Worm (Caenorhabditis elegans): Measurements from ENCODE around the gene mccc-2.
"Not testable (repeated sequence)": the region's sequence is repeated elsewhere in the genome, so short reads cannot be mapped to it uniquely, and the experiment has no call there.

The mccc-2 gene

DNA sequence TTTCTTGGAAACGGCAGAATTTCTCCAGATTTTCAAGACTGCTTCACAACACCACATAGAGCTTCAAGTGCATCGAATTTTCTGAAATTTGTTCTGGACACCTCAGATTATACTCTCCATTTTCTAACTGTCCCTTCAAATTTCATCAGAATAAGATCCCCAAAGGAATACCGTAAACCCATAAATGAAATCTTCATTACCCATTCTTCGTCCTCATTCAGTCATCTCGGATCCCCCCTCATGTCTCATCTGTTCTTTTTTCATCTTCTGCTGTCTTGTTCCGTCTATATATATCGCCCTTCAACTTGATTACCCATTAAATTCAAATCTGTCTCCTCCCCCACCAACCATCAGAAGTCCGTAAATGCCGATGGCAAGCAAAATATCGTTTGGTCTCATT lies 24.9 kb upstream of the mccc-2 start:
- peak; percentile 97 for TF ChIP-seq aha-1 (tag)
- no peak for TF ChIP-seq egl-27 (tag; optimal IDR thresholded peaks at IDR 0.05)

DNA sequence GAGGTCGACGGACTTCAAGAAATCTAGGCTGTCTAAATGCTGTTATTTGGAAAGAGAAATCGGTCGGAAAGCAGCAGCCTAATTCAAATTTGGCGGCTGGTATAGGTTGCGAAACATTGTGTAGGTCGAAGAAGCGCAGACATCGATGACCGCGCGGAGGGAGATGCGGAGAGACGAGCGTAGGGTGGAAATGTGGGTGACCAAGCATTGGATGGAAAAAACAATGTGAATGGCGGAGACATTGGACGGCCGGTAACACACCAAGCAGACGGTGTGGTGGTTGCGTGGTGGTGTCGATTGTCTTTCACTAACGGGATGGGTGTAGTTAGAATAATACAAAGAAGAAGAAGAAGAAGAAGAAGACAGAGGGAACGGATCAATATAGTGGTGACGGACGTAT lies 23.3 kb upstream of the mccc-2 start:
- no peak for TF ChIP-seq daf-8 (GFP tag; IDR thresholded peaks at IDR 0.05)
- no peak for TF ChIP-seq nhr-77 (tag; optimal IDR thresholded peaks at IDR 0.05)
- TF ChIP-seq F44E2.7 (GFP tag; IDR thresholded peaks at IDR 0.05), result no peak
- TF ChIP-seq snpc-1.2 (GFP tag; IDR thresholded peaks at IDR 0.05), result no peak
- no peak for TF ChIP-seq ztf-11 (tag; optimal IDR thresholded peaks at IDR 0.05)
- no peak for TF ChIP-seq ctbp-1 (GFP tag; IDR thresholded peaks at IDR 0.05)
- no peak for TF ChIP-seq D1046.2 (GFP tag; IDR thresholded peaks at IDR 0.05)
- TF ChIP-seq lir-3 (tag; optimal IDR thresholded peaks at IDR 0.05), result no peak
- TF ChIP-seq madf-5 (GFP tag; IDR thresholded peaks at IDR 0.05), result no peak
- TF ChIP-seq mes-2 (tag; optimal IDR thresholded peaks at IDR 0.05; ENCODE audit: poor library complexity, severe bottlenecking), result no peak
- TF ChIP-seq php-3 (GFP tag; IDR thresholded peaks at IDR 0.05), result no peak
- no peak for TF ChIP-seq nhr-10 (tag; optimal IDR thresholded peaks at IDR 0.05)
- no peak for TF ChIP-seq madf-9 (GFP tag; conservative IDR thresholded peaks at IDR 0.05)
- no peak for TF ChIP-seq rbr-2 (tag; optimal IDR thresholded peaks at IDR 0.05)

DNA sequence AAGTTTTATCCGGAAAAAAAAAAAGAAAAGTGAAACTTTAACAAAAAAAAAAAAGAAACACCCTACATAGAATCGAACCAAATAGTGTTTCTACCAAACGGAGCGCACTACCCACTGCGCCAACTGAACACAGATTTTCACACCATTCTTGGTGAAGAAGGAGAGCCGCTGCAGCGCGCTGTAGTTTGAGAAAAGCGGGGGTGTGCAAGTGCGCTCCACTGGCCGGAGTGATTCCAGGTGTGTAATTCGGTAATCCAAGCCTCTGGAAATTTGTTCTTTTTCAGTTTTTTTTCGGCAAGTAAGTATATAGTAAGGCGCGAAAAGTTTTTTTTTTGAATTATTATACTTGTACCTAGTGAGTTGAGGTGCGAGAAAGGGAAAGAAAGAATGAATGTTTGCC lies 21.7 kb upstream of the mccc-2 start:
- TF ChIP-seq php-3 (GFP tag; IDR thresholded peaks at IDR 0.05) (peak; percentile 50), mes-2 (tag; optimal IDR thresholded peaks at IDR 0.05; ENCODE audit: poor library complexity, severe bottlenecking) (peak; percentile 18), lim-7 (GFP tag; IDR thresholded peaks at IDR 0.05) (peak; percentile 89), F26F4.8 (GFP tag; conservative IDR thresholded peaks at IDR 0.05) (peak; percentile 77), nhr-42 (GFP tag; IDR thresholded peaks at IDR 0.05) (peak; percentile 78), Y48G9A.11 (GFP tag; IDR thresholded peaks at IDR 0.05) (peak; percentile 57; the same call in 1 of the 2 replicates), lin-38 (GFP tag; IDR thresholded peaks at IDR 0.05) (peak; percentile 97), hmg-1.1 (GFP tag; IDR thresholded peaks at IDR 0.05) (peak; percentile 67), ceh-20 (GFP tag; IDR thresholded peaks at IDR 0.05) (0 out of 2 replicates have a peak, but pooled peaks have one; percentile 29), snpc-1.2 (GFP tag; IDR thresholded peaks at IDR 0.05) (peak; percentile 46), arid-1 (GFP tag; conservative IDR thresholded peaks at IDR 0.05) (peak; percentile 77), mxl-2 (GFP tag; conservative IDR thresholded peaks at IDR 0.05) (0 out of 2 replicates have a peak, but pooled peaks have one; percentile 51), madf-9 (GFP tag; conservative IDR thresholded peaks at IDR 0.05) (0 out of 2 replicates have a peak, but pooled peaks have one; percentile 4), vab-7 (GFP tag; IDR thresholded peaks at IDR 0.05) (peak; percentile 78), pha-4 (GFP tag; IDR thresholded peaks at IDR 0.05) (peak; percentile 92), dmd-8 (GFP tag; IDR thresholded peaks at IDR 0.05) (peak; percentile 92), madf-5 (GFP tag; IDR thresholded peaks at IDR 0.05) (peak; percentile 57 to 83; a peak in 2 of 4 replicates), D1046.2 (GFP tag; IDR thresholded peaks at IDR 0.05) (peak; percentile 72; the same call in 1 of the 2 replicates), Y105C5A.15 (GFP tag; IDR thresholded peaks at IDR 0.05) (0 out of 2 replicates have a peak, but pooled peaks have one; percentile 27), egl-43 (GFP tag; IDR thresholded peaks at IDR 0.05) (peak; percentile 88), ctbp-1 (GFP tag; IDR thresholded peaks at IDR 0.05) (peak; percentile 79), ZK337.2 (GFP tag; IDR thresholded peaks at IDR 0.05) (0 out of 2 replicates have a peak, but pooled peaks have one; percentile 45), mep-1 (tag; optimal IDR thresholded peaks at IDR 0.05) (peak; percentile 13), tra-1 (GFP tag; IDR thresholded peaks at IDR 0.05) (peak; percentile 59; the same call in 1 of the 2 replicates), set-16 (GFP tag; IDR thresholded peaks at IDR 0.05) (peak; percentile 51), lin-1 (GFP tag; IDR thresholded peaks at IDR 0.05) (peak; percentile 79; the same call in 1 of the 2 replicates), dmd-9 (GFP tag; IDR thresholded peaks at IDR 0.05) (peak; percentile 52; the same call in 1 of the 2 replicates), zfp-3 (GFP tag; conservative IDR thresholded peaks at IDR 0.05) (0 out of 2 replicates have a peak, but pooled peaks have one; percentile 47), saeg-2 (GFP tag; IDR thresholded peaks at IDR 0.05) (peak; percentile 73; the same call in 1 of the 2 replicates), mdt-29 (GFP tag; IDR thresholded peaks at IDR 0.05) (peak; percentile 76)
- TF ChIP-seq pha-4 (tag; optimal IDR thresholded peaks at IDR 0.05), result not testable (repeated sequence)
